Worm (Caenorhabditis elegans): Measurements from ENCODE around the gene F22B3.8.
A peak's percentile ranks its signal among the peaks of the same experiment; 100 is the strongest.

ce11 chrIV:11474067-11474466 lies 49.3 kb upstream of the F22B3.8 start:
- TF ChIP-seq nhr-76 (tag; optimal IDR thresholded peaks at IDR 0.05) (no peak), lin-13 (tag; optimal IDR thresholded peaks at IDR 0.05) (peak; percentile 58), nhr-28 (tag; optimal IDR thresholded peaks at IDR 0.05) (peak; percentile 69), unc-39 (tag; optimal IDR thresholded peaks at IDR 0.05) (peak; percentile 69), ces-1 (GFP tag; optimal IDR thresholded peaks at IDR 0.05) (no peak), mls-2 (tag; optimal IDR thresholded peaks at IDR 0.05) (peak; percentile 97), ztf-11 (tag; optimal IDR thresholded peaks at IDR 0.05) (peak; percentile 51), mab-5 (tag; optimal IDR thresholded peaks at IDR 0.05) (no peak), mep-1 (tag; optimal IDR thresholded peaks at IDR 0.05) (peak; percentile 58), unc-62 (GFP tag; optimal IDR thresholded peaks at IDR 0.05) (peak; percentile 53), ceh-83 (GFP tag; optimal IDR thresholded peaks at IDR 0.05) (peak; percentile 97)

All from whole organism, mixed stage, embryonic.